Worm (Caenorhabditis elegans): ENCODE measurements around the gene rol-3.

ce11 chrV:8281646-8282045 is 43.4 kb upstream of the rol-3 start:
- TF ChIP-seq pqm-1 (tag; optimal IDR thresholded peaks at IDR 0.05) (no peak), fos-1 (tag; optimal IDR thresholded peaks at IDR 0.05) (no peak), unc-62 (GFP tag; optimal IDR thresholded peaks at IDR 0.05) (no peak), sea-2 (GFP tag; optimal IDR thresholded peaks at IDR 0.05) (no peak)

Data from whole organism, L3 larva.